1 fruit fly cellular context compared by ENCODE assay signal in the genomic region with DNA sequence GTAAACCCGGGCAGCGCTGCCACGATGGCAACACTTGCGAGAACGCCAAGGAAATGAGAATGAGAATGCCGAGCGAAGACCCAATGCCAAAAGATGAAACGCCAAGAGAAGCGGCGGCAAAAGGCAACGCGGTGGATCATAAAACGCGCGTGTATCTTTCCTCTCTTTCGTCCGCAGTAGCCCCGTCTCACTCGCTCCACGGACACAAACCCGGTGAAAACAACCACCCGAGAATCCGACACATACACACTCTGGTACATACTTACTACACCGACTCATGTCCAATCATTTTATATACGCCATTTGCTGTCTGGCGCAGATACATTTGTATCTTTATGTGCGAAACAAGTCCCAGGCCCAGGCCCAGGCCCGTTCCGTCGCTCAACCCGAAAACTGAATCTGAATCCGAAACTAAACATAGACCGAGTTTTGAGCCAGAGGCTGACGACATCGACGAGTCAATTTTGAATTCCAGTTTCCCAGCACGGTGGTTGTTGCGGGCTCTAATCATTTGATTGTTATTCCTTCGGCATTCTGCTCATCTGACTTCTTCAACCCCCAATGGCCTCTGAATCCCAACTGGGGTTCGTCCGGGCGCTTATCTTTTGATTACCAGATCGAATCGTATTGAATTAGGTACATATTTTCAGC.
A peak's percentile ranks its signal among the peaks of the same experiment; 100 is the strongest.
TF ChIP-seq lines count a peak whose summit lies in the region.

No protein-coding gene starts in this region.

TF ChIP-seq in whole organism, embryonic, 481 proteins besides CTCF, POLR2A, EP300 and RAD21 (continued from another document):
- no peak for TF ChIP-seq zen2 (GFP tag; IDR thresholded peaks at IDR 0.05; lab: Robert Waterston, UW; ENCODE audit: partially characterized antibody)
- TF ChIP-seq tll (GFP tag; optimal IDR thresholded peaks at IDR 0.05; lab: Kevin White, UChicago), result peak in 1 of 2 experiments; percentile 62
- TF ChIP-seq Bdp1 (GFP tag; optimal IDR thresholded peaks at IDR 0.05; lab: Kevin White, UChicago), result no peak
- no peak for TF ChIP-seq GATAe (GFP tag; conservative IDR thresholded peaks at IDR 0.05; lab: Robert Waterston, UW)
- no peak for TF ChIP-seq dimm (GFP tag; IDR thresholded peaks at IDR 0.05; lab: Robert Waterston, UW)
- TF ChIP-seq Aef1 (GFP tag; IDR thresholded peaks at IDR 0.05; lab: Robert Waterston, UW), result no peak
- peak; percentile 22 for TF ChIP-seq abd-A (tag; optimal IDR thresholded peaks at IDR 0.05; lab: Kevin White, UChicago)
- no peak for TF ChIP-seq CG8388 (GFP tag; optimal IDR thresholded peaks at IDR 0.05; lab: Kevin White, UChicago)
- TF ChIP-seq gro (GFP tag; optimal IDR thresholded peaks at IDR 0.05; lab: Kevin White, UChicago), result no peak
- TF ChIP-seq CG32767 (GFP tag; IDR thresholded peaks at IDR 0.05; lab: Robert Waterston, UW), result peak; percentile 24; the same call in 1 of the 2 replicates
- no peak for TF ChIP-seq Sox100B (GFP tag; optimal IDR thresholded peaks at IDR 0.05; lab: Kevin White, UChicago)
- TF ChIP-seq CG42726 (GFP tag; IDR thresholded peaks at IDR 0.05; lab: Robert Waterston, UW; ENCODE audit: partially characterized antibody), result no peak
- no peak for TF ChIP-seq CG6854 (GFP tag; optimal IDR thresholded peaks at IDR 0.05; lab: Kevin White, UChicago)
- no peak for TF ChIP-seq CG13424 (tag; optimal IDR thresholded peaks at IDR 0.05; lab: Kevin White, UChicago)
- TF ChIP-seq Nf-YB (GFP tag; optimal IDR thresholded peaks at IDR 0.05; lab: Kevin White, UChicago), result peak; percentile 88
- TF ChIP-seq klu (GFP tag; IDR thresholded peaks at IDR 0.05; lab: Robert Waterston, UW), result no peak
- TF ChIP-seq HLH4C (GFP tag; IDR thresholded peaks at IDR 0.05; lab: Robert Waterston, UW; ENCODE audit: partially characterized antibody), result no peak
- TF ChIP-seq NfI (GFP tag; optimal IDR thresholded peaks at IDR 0.05; lab: Kevin White, UChicago), result no peak
